Worm (Caenorhabditis elegans) whole organism, late embryonic: ENCODE measurements around the gene msp-78.

ENCODE experiments used
- F13H6.1 ChIP-seq: sonication (generic microtip); optimal IDR thresholded peaks from 2 replicates; lab custom pipeline; 2016; ENCODE audit warnings: missing genetic modification characterization, missing compliant biosample characterization
- T23F11.4 ChIP-seq: fragments of 200-800 bp; sonication (Bioruptor generic); optimal IDR thresholded peaks from 2 replicates; lab custom pipeline; 2018; ENCODE audit warnings: mild to moderate bottlenecking, missing genetic modification characterization, missing compliant biosample characterization
- ceh-18 ChIP-seq: sonication (generic microtip); optimal IDR thresholded peaks from 2 replicates; lab custom pipeline; 2016; ENCODE audit warnings: missing genetic modification characterization, missing compliant biosample characterization
- ceh-24 ChIP-seq: sonication (generic microtip); optimal IDR thresholded peaks from 2 replicates; lab custom pipeline; 2016; ENCODE audit warnings: mild to moderate bottlenecking, missing genetic modification characterization, missing compliant biosample characterization
- dve-1 ChIP-seq: sonication (generic microtip); optimal IDR thresholded peaks from 2 replicates; lab custom pipeline; 2017; ENCODE audit warnings: antibody characterized with exemption, mild to moderate bottlenecking, missing genetic modification characterization, missing compliant biosample characterization
- elt-2 ChIP-seq: sonication (generic microtip); optimal IDR thresholded peaks from 2 replicates; lab custom pipeline; 2016; ENCODE audit warnings: missing genetic modification reagents, missing genetic modification characterization, missing compliant biosample characterization
- elt-4 ChIP-seq: sonication (generic microtip); optimal IDR thresholded peaks from 2 replicates; lab custom pipeline; 2016; ENCODE audit warnings: missing genetic modification characterization, missing compliant biosample characterization
- ets-4 ChIP-seq: sonication (generic microtip); optimal IDR thresholded peaks from 2 replicates; lab custom pipeline; 2016; ENCODE audit warnings: missing genetic modification characterization, missing compliant biosample characterization
- nhr-232 ChIP-seq: sonication (generic microtip); optimal IDR thresholded peaks from 2 replicates; lab custom pipeline; 2016; ENCODE audit warnings: missing genetic modification characterization, missing compliant biosample characterization
- pha-4 ChIP-seq: fragments of 150-350 bp; optimal IDR thresholded peaks from 2 replicates; lab custom pipeline; 2018; ENCODE audit warnings: missing biosample characterization, missing genetic modification reagents, missing genetic modification characterization
- ref-2 ChIP-seq: sonication (generic microtip); optimal IDR thresholded peaks from 2 replicates; lab custom pipeline; 2016; ENCODE audit warnings: missing genetic modification characterization, missing compliant biosample characterization
- rnt-1 ChIP-seq: sonication (generic microtip); optimal IDR thresholded peaks from 2 replicates; lab custom pipeline; 2016; ENCODE audit warnings: missing genetic modification characterization, missing compliant biosample characterization
- sdc-2 ChIP-seq: sonication (generic microtip); optimal IDR thresholded peaks from 2 replicates; lab custom pipeline; 2016; ENCODE audit warnings: missing genotype, missing genetic modification characterization, missing compliant biosample characterization
- unc-86 ChIP-seq: sonication (generic microtip); optimal IDR thresholded peaks from 2 replicates; lab custom pipeline; 2016; ENCODE audit warnings: missing genetic modification characterization, missing compliant biosample characterization

- TF ChIP-seq ets-4 (tag; lab: Kevin White, UChicago): no peak
- TF ChIP-seq dve-1 (tag; lab: Kevin White, UChicago): no peak
- TF ChIP-seq ceh-18: no peak
- TF ChIP-seq elt-2 (tag; lab: Kevin White, UChicago): no peak
- TF ChIP-seq elt-4: no peak
- no peak for TF ChIP-seq nhr-232
- no peak for TF ChIP-seq rnt-1
- TF ChIP-seq sdc-2 (tag; lab: Kevin White, UChicago): no peak
- TF ChIP-seq ceh-24 (tag; lab: Kevin White, UChicago): no peak
- no peak for TF ChIP-seq ref-2 (tag; lab: Kevin White, UChicago)
- TF ChIP-seq unc-86 (tag; lab: Kevin White, UChicago): no peak
- TF ChIP-seq T23F11.4 (GFP tag; lab: Kevin White, UChicago): no peak
- TF ChIP-seq F13H6.1 (tag; lab: Kevin White, UChicago): no peak
- TF ChIP-seq pha-4 (tag; lab: Kevin White, UChicago): no peak
Measured at ce11 chrIV:9815432-9815831, 45.6 kb downstream of the msp-78 start, which contains the start of gene egl-20.
